Worm (Caenorhabditis elegans) whole organism, L1 larva: Measurements from ENCODE around the gene pho-7.

ENCODE experiments used
- C04F5.9 ChIP-seq: sonication (generic microtip); optimal IDR thresholded peaks from 2 replicates; lab custom pipeline; 2016; ENCODE audit warnings: missing genetic modification characterization, missing compliant biosample characterization
- C16A3.4 ChIP-seq: fragments of 150-350 bp; optimal IDR thresholded peaks from 2 replicates; lab custom pipeline; 2014; ENCODE audit warnings: missing biosample characterization, missing genetic modification characterization
- aha-1 ChIP-seq: fragments of 150-350 bp; optimal IDR thresholded peaks from 2 replicates; lab custom pipeline; 2014; ENCODE audit warnings: missing biosample characterization, missing genetic modification characterization
- aly-2 ChIP-seq: fragments of 150-350 bp; optimal IDR thresholded peaks from 2 replicates; lab custom pipeline; 2014; ENCODE audit warnings: missing biosample characterization, missing genetic modification characterization
- blmp-1 ChIP-seq: fragments of 150-350 bp; optimal IDR thresholded peaks from 2 replicates; lab custom pipeline; 2014; ENCODE audit warnings: missing biosample characterization, missing genetic modification characterization
- ceh-63 ChIP-seq: fragments of 200-800 bp; sonication (Bioruptor generic); optimal IDR thresholded peaks from 2 replicates; lab custom pipeline; 2018; ENCODE audit warnings: mild to moderate bottlenecking, missing genetic modification characterization, missing compliant biosample characterization
- dpl-1 ChIP-seq, 3 experiments: fragments of 150-350 bp in 2 of 3; sonication (generic microtip) in 1 of 3; optimal IDR thresholded peaks; 2 replicates each; lab custom pipeline; 2014 to 2017; ENCODE audit warnings: missing biosample characterization in 3 of 3, missing genetic modification characterization in 3 of 3, missing genetic modification reagents in 3 of 3
- dsc-1 ChIP-seq: sonication (generic microtip); optimal IDR thresholded peaks from 2 replicates; lab custom pipeline; 2016; ENCODE audit warnings: mild to moderate bottlenecking, missing genetic modification characterization, missing compliant biosample characterization
- efl-3 ChIP-seq: fragments of 200-800 bp; sonication (Bioruptor generic); optimal IDR thresholded peaks from 2 replicates; lab custom pipeline; 2018; ENCODE audit warnings: mild to moderate bottlenecking, missing genetic modification characterization, missing compliant biosample characterization
- egl-27 ChIP-seq, 2 experiments: fragments of 150-350 bp in 1 of 2; sonication (generic microtip); optimal IDR thresholded peaks; 3 replicates each; lab custom pipeline; 2017 to 2018; ENCODE audit warnings: missing biosample characterization in 2 of 2, missing genetic modification characterization in 2 of 2, missing genetic modification reagents in 2 of 2
- elt-2 ChIP-seq: sonication (generic microtip); optimal IDR thresholded peaks from 2 replicates; lab custom pipeline; 2016; ENCODE audit warnings: missing genetic modification characterization, mild to moderate bottlenecking, inconsistent platforms, missing compliant biosample characterization, missing genetic modification reagents
- elt-3 ChIP-seq, 6 experiments: fragments of 150-350 bp in 1 of 6; sonication (generic microtip); optimal IDR thresholded peaks; 2 replicates each; lab custom pipeline; 2017 to 2018; ENCODE audit warnings: missing biosample characterization in 6 of 6, missing genetic modification characterization in 6 of 6, inconsistent platforms in 1 of 6
- fkh-10 ChIP-seq: sonication (generic microtip); optimal IDR thresholded peaks from 2 replicates; lab custom pipeline; 2017; ENCODE audit warnings: missing biosample characterization, missing genetic modification reagents, missing genetic modification characterization
- fkh-8 ChIP-seq: sonication (generic microtip); optimal IDR thresholded peaks from 2 replicates; lab custom pipeline; 2016; ENCODE audit warnings: mild to moderate bottlenecking, missing genetic modification characterization, missing compliant biosample characterization
- fos-1 ChIP-seq: fragments of 150-350 bp; optimal IDR thresholded peaks from 2 replicates; lab custom pipeline; 2014; ENCODE audit warnings: missing biosample characterization, missing genetic modification characterization
- hlh-4 ChIP-seq: sonication (generic microtip); optimal IDR thresholded peaks from 2 replicates; lab custom pipeline; 2016; ENCODE audit warnings: mild to moderate bottlenecking, missing genetic modification characterization, missing compliant biosample characterization
- lin-14 ChIP-seq: fragments of 200-800 bp; sonication (Bioruptor generic); optimal IDR thresholded peaks from 2 replicates; lab custom pipeline; 2018; ENCODE audit warnings: mild to moderate bottlenecking, missing genetic modification characterization, moderate library complexity, missing compliant biosample characterization
- lin-35 ChIP-seq, 2 experiments: fragments of 150-350 bp; optimal IDR thresholded peaks; 2 replicates each; lab custom pipeline; 2014; ENCODE audit warnings: missing biosample characterization in 2 of 2, missing genetic modification characterization in 2 of 2, missing genetic modification reagents in 2 of 2
- lir-3 ChIP-seq: sonication (generic microtip); optimal IDR thresholded peaks from 2 replicates; lab custom pipeline; 2016; ENCODE audit warnings: mild to moderate bottlenecking, missing genetic modification characterization, moderate library complexity, missing compliant biosample characterization; ENCODE audit not compliant: poor library complexity
- mab-9 ChIP-seq: fragments of 200-800 bp; sonication (Bioruptor generic); IDR thresholded peaks from 2 replicates; pipeline ENCODE4 v1.3.6; 2022; ENCODE audit warnings: missing genetic modification reagents, missing genetic modification characterization, missing compliant biosample characterization
- nhr-11 ChIP-seq: fragments of 150-350 bp; optimal IDR thresholded peaks from 2 replicates; lab custom pipeline; 2014; ENCODE audit warnings: missing biosample characterization, missing genetic modification characterization
- nhr-12 ChIP-seq: sonication (generic microtip); optimal IDR thresholded peaks from 2 replicates; lab custom pipeline; 2017; ENCODE audit warnings: missing biosample characterization, missing genetic modification characterization
- nhr-20 ChIP-seq: sonication (generic microtip); optimal IDR thresholded peaks from 2 replicates; lab custom pipeline; 2016; ENCODE audit warnings: mild to moderate bottlenecking, missing genetic modification characterization, missing compliant biosample characterization
- nhr-237 ChIP-seq: fragments of 150-350 bp; optimal IDR thresholded peaks from 2 replicates; lab custom pipeline; 2014; ENCODE audit warnings: missing biosample characterization, missing genetic modification characterization
- nhr-28 ChIP-seq: fragments of 150-350 bp; optimal IDR thresholded peaks from 2 replicates; lab custom pipeline; 2014; ENCODE audit warnings: missing biosample characterization, missing genetic modification characterization
- nhr-71 ChIP-seq: sonication (generic microtip); optimal IDR thresholded peaks from 2 replicates; lab custom pipeline; 2016; ENCODE audit warnings: mild to moderate bottlenecking, missing genetic modification characterization, moderate library complexity, missing compliant biosample characterization
- nhr-85 ChIP-seq: sonication (generic microtip); peaks from one replicate; lab custom pipeline; 2016; ENCODE audit warnings: missing genetic modification characterization, inconsistent platforms, missing compliant biosample characterization
- skn-1 ChIP-seq: fragments of 150-350 bp; optimal IDR thresholded peaks from 2 replicates; lab custom pipeline; 2014; ENCODE audit warnings: missing biosample characterization, missing genetic modification characterization
- snpc-4 ChIP-seq: fragments of 150-350 bp; optimal IDR thresholded peaks from 2 replicates; lab custom pipeline; 2014; ENCODE audit warnings: missing biosample characterization, missing genetic modification characterization
- snu-23 ChIP-seq: sonication (generic microtip); optimal IDR thresholded peaks from 2 replicates; lab custom pipeline; 2016; ENCODE audit warnings: missing genetic modification characterization, missing compliant biosample characterization
- sox-4 ChIP-seq: sonication (generic microtip); optimal IDR thresholded peaks from 2 replicates; lab custom pipeline; 2016; ENCODE audit warnings: missing genetic modification characterization, missing compliant biosample characterization
- sptf-1 ChIP-seq: fragments of 150-350 bp; optimal IDR thresholded peaks from 2 replicates; lab custom pipeline; 2014; ENCODE audit warnings: missing biosample characterization, missing genetic modification characterization
- swsn-7 ChIP-seq: sonication (generic microtip); optimal IDR thresholded peaks from 2 replicates; lab custom pipeline; 2016; ENCODE audit warnings: missing genetic modification characterization, missing compliant biosample characterization
- unc-130 ChIP-seq: fragments of 150-350 bp; optimal IDR thresholded peaks from 2 replicates; lab custom pipeline; 2017; ENCODE audit warnings: missing biosample characterization, missing genetic modification characterization, inconsistent platforms
- unc-62 ChIP-seq: fragments of 150-350 bp; optimal IDR thresholded peaks from 2 replicates; lab custom pipeline; 2014; ENCODE audit warnings: missing biosample characterization, missing genetic modification reagents, missing genetic modification characterization
- unc-98 ChIP-seq: fragments of 200-800 bp; sonication (Bioruptor generic); IDR thresholded peaks from 2 replicates; pipeline ENCODE4 v1.3.6; 2022; ENCODE audit warnings: missing genetic modification characterization, missing compliant biosample characterization
- zip-4 ChIP-seq: fragments of 200-800 bp; sonication (Bioruptor generic); optimal IDR thresholded peaks from 2 replicates; lab custom pipeline; 2018; ENCODE audit warnings: mild to moderate bottlenecking, missing genetic modification characterization, moderate library complexity, missing compliant biosample characterization
- ztf-11 ChIP-seq, 2 experiments: sonication (generic microtip); optimal IDR thresholded peaks; 2 replicates each; lab custom pipeline; 2016 to 2017; ENCODE audit warnings: missing genetic modification characterization in 2 of 2, missing biosample characterization in 1 of 2, missing compliant biosample characterization in 1 of 2

pho-7 gene

DNA sequence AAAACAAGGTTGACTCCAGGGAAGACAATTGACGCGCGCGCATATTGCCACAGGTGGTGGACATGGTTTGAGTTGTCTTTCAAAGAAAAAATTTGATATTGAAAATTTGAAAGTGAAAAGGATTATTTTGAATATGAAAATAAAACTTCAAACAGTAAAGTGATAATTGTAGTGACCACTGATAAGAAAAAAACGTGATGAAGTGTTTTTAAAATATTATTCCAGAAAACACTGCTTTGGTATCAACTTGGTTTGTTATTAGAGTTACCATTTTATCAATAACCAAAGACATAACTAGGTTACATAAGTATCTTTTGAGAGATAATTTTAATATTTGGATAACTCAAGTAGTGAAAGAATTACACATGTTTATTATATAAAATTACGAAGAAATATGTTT, 25.0 kb downstream of the pho-7 start:
- TF ChIP-seq dsc-1 (tag; lab: Kevin White, UChicago) (no peak), elt-2 (tag; lab: Kevin White, UChicago) (peak; percentile 43)

DNA sequence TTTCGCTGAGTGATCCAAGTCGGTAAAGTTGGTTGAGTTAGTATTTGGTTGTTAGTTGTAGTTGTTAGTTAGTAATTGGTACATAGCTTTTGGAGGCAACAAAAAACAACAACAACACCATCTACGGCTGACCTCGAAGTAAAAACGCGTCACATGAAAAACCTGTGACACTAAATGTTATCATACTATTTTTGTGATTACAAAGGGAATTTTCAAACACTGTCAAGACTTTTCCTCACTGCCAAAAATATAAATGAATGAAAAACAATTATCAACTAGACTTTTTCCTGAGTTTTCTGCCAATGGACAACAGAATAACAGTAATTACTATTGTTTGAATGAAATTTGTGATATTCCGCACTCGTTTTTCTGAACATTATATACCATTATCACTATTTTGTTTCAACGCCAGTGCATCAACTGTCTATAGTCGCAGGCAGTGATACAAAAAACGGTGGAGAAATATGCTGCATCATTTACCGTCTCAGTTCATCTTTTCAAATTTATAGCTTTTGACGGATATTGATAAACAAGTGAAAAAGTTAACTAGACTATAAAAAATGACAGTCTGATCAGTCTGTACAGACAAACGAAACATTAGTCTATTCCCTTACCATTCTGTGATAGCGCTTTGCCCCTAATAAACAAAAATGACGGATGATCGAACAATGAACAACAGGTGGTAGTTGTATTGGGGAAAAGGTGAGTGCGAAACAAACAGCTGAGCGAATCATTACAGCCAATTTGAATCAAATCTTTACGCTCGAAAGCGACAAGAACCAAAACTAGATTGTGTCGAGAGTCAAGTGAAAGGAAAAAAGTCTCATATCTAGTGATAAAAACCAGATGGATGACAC, 26.5 kb downstream of the pho-7 start:
- TF ChIP-seq efl-3 (GFP tag; lab: Kevin White, UChicago): no peak
- TF ChIP-seq nhr-11 (tag; lab: Kevin White, UChicago): no peak
- TF ChIP-seq C16A3.4 (tag; lab: Kevin White, UChicago): no peak
- no peak for TF ChIP-seq C04F5.9 (tag; lab: Kevin White, UChicago)
- TF ChIP-seq lin-14 (GFP tag; lab: Kevin White, UChicago): peak; percentile 26
- no peak for TF ChIP-seq nhr-28 (tag; lab: Kevin White, UChicago)
- TF ChIP-seq snpc-4 (tag; lab: Kevin White, UChicago): no peak
- TF ChIP-seq elt-2 (tag; lab: Kevin White, UChicago): peak; percentile 66
- TF ChIP-seq ztf-11 (tag; optimal IDR thresholded peaks at IDR 0.05; lab: Kevin White, UChicago): no peak
- peak in 1 of 2 experiments; percentile 17 for TF ChIP-seq lin-35 (GFP tag; optimal IDR thresholded peaks at IDR 0.05; lab: Kevin White, UChicago)
- peak; percentile 53 for TF ChIP-seq nhr-20 (tag; lab: Kevin White, UChicago)
- no peak for TF ChIP-seq fos-1 (tag; lab: Kevin White, UChicago)
- no peak for TF ChIP-seq nhr-237 (tag; lab: Kevin White, UChicago)
- TF ChIP-seq nhr-12: no peak
- TF ChIP-seq egl-27 (tag; optimal IDR thresholded peaks at IDR 0.05; lab: Kevin White, UChicago): no peak
- peak in 1 of 6 experiments; percentile 11 for TF ChIP-seq elt-3 (tag; optimal IDR thresholded peaks at IDR 0.05; lab: Kevin White, UChicago)
- peak; percentile 8 for TF ChIP-seq nhr-71 (tag; lab: Kevin White, UChicago)
- no peak for TF ChIP-seq zip-4 (GFP tag; lab: Kevin White, UChicago)
- no peak for TF ChIP-seq aly-2 (tag; lab: Kevin White, UChicago)
- TF ChIP-seq aha-1: no peak
- no peak for TF ChIP-seq fkh-8
- no peak for TF ChIP-seq sptf-1 (tag; lab: Kevin White, UChicago)
- TF ChIP-seq unc-98 (GFP tag; lab: Robert Waterston, UW): no peak
- no peak for TF ChIP-seq fkh-10
- peak; percentile 83 for TF ChIP-seq nhr-85 (tag; lab: Kevin White, UChicago)
- no peak for TF ChIP-seq snu-23 (GFP tag; lab: Kevin White, UChicago)
- peak; percentile 12 for TF ChIP-seq blmp-1 (tag; lab: Kevin White, UChicago)
- no peak for TF ChIP-seq hlh-4 (tag; lab: Kevin White, UChicago)
- no peak for TF ChIP-seq skn-1 (tag; lab: Kevin White, UChicago)
- no peak for TF ChIP-seq ceh-63 (GFP tag; lab: Kevin White, UChicago)

DNA sequence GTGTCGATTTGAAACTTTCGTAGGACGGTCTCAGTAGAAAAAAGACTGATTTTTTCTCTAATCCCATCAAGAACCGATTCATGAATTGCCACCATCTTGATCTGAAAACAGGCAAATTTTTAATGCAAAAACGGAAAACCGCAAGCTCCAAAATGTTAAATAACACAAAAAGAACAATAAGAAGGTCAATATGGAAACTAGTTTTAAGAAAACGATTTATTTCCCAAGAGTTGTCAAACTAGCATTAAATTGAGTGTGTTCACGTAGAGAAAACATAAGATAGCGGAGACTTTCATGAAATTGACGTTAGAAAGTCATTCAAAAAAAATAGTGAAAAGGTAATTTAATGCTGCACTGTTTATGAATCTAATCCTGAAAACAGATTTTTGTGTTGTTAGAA, 27.2 kb downstream of the pho-7 start, which contains the start of gene F47B10.9:
F47B10.9 (minus strand) TSS at position 101 of the 400 bp plus-strand sequence.
- TF ChIP-seq lir-3 (tag; lab: Kevin White, UChicago) (no peak), egl-27 (tag; optimal IDR thresholded peaks at IDR 0.05; lab: Kevin White, UChicago) (no peak), unc-130 (tag; lab: Kevin White, UChicago) (no peak), swsn-7 (no peak), sox-4 (no peak), aly-2 (tag; lab: Kevin White, UChicago) (no peak), fos-1 (tag; lab: Kevin White, UChicago) (no peak), dpl-1 (GFP tag; optimal IDR thresholded peaks at IDR 0.05; lab: Kevin White, UChicago) (no peak), sptf-1 (tag; lab: Kevin White, UChicago) (no peak), unc-62 (GFP tag; lab: Kevin White, UChicago) (no peak), mab-9 (GFP tag; lab: Robert Waterston, UW) (no peak)
